Worm (Caenorhabditis elegans) whole organism, L2 larva: ENCODE results near the gene unc-32.
A peak's percentile ranks its signal among the peaks of the same experiment; 100 is the strongest.

Source experiments
- C34F6.9 ChIP-seq: fragments of 150-350 bp; optimal IDR thresholded peaks from 2 replicates; lab custom pipeline; 2014; ENCODE audit warnings: missing biosample characterization, missing genetic modification characterization
- R02D3.7 ChIP-seq: fragments of 150-350 bp; optimal IDR thresholded peaks from 2 replicates; lab custom pipeline; 2014; ENCODE audit warnings: missing biosample characterization, missing genetic modification characterization
- ZK546.5 ChIP-seq: sonication (generic microtip); optimal IDR thresholded peaks from 2 replicates; lab custom pipeline; 2017; ENCODE audit warnings: missing biosample characterization, missing genetic modification characterization
- alr-1 ChIP-seq: fragments of 150-350 bp; optimal IDR thresholded peaks from 2 replicates; lab custom pipeline; 2014; ENCODE audit warnings: missing biosample characterization, missing genetic modification characterization
- aly-2 ChIP-seq: fragments of 150-350 bp; optimal IDR thresholded peaks from 2 replicates; lab custom pipeline; 2014; ENCODE audit warnings: missing biosample characterization, missing genetic modification characterization
- ama-1 ChIP-seq: fragments of 150-350 bp; optimal IDR thresholded peaks from 2 replicates; lab custom pipeline; 2018; ENCODE audit warnings: inconsistent platforms
- blmp-1 ChIP-seq: sonication (generic microtip); optimal IDR thresholded peaks from 2 replicates; lab custom pipeline; 2017; ENCODE audit warnings: missing genetic modification characterization, mild to moderate bottlenecking, missing compliant biosample characterization, antibody characterized with exemption, moderate library complexity; ENCODE audit not compliant: insufficient read depth
- ceh-16 ChIP-seq: fragments of 150-350 bp; optimal IDR thresholded peaks from 2 replicates; lab custom pipeline; 2014; ENCODE audit warnings: missing biosample characterization, missing genetic modification characterization
- ceh-82 ChIP-seq: fragments of 150-350 bp; optimal IDR thresholded peaks from 2 replicates; lab custom pipeline; 2014; ENCODE audit warnings: missing biosample characterization, missing genetic modification characterization
- crh-2 ChIP-seq: sonication (generic microtip); optimal IDR thresholded peaks from 2 replicates; lab custom pipeline; 2017; ENCODE audit warnings: missing biosample characterization, missing genetic modification characterization
- dmd-4 ChIP-seq: sonication (generic microtip); optimal IDR thresholded peaks from 2 replicates; lab custom pipeline; 2017; ENCODE audit warnings: missing biosample characterization, missing genetic modification characterization
- egl-27 ChIP-seq: sonication (generic microtip); optimal IDR thresholded peaks from 3 replicates; lab custom pipeline; 2017; ENCODE audit warnings: missing biosample characterization, missing genetic modification reagents, missing genetic modification characterization
- elt-1 ChIP-seq: fragments of 150-350 bp; optimal IDR thresholded peaks from 2 replicates; lab custom pipeline; 2014; ENCODE audit warnings: missing biosample characterization, missing genetic modification characterization
- elt-3 ChIP-seq: sonication (generic microtip); optimal IDR thresholded peaks from 2 replicates; lab custom pipeline; 2017; ENCODE audit warnings: missing biosample characterization, missing genetic modification characterization
- fos-1 ChIP-seq: fragments of 150-350 bp; optimal IDR thresholded peaks from 2 replicates; lab custom pipeline; 2014; ENCODE audit warnings: missing biosample characterization, missing genetic modification characterization
- gmeb-1 ChIP-seq: fragments of 150-350 bp; optimal IDR thresholded peaks from 2 replicates; lab custom pipeline; 2014; ENCODE audit warnings: missing biosample characterization, missing genetic modification characterization
- lin-11 ChIP-seq: fragments of 150-350 bp; sonication (generic microtip); optimal IDR thresholded peaks from 2 replicates; lab custom pipeline; 2014; ENCODE audit warnings: missing biosample characterization, missing genetic modification characterization, inconsistent platforms, mixed read lengths
- lin-13 ChIP-seq: fragments of 150-350 bp; optimal IDR thresholded peaks from 2 replicates; lab custom pipeline; 2014; ENCODE audit warnings: missing biosample characterization, missing genetic modification reagents, missing genetic modification characterization
- lin-39 ChIP-seq: fragments of 150-350 bp; optimal IDR thresholded peaks from 2 replicates; lab custom pipeline; 2014; ENCODE audit warnings: missing biosample characterization, missing genetic modification reagents, missing genetic modification characterization
- lsy-2 ChIP-seq, 2 experiments: fragments of 150-350 bp in 1 of 2; sonication (generic microtip) in 1 of 2; optimal IDR thresholded peaks; 2 replicates each; lab custom pipeline; 2014 to 2017; ENCODE audit warnings: missing biosample characterization in 2 of 2, missing genetic modification characterization in 2 of 2
- mab-5 ChIP-seq: fragments of 150-350 bp; optimal IDR thresholded peaks from 2 replicates; lab custom pipeline; 2014; ENCODE audit warnings: missing biosample characterization, missing genetic modification characterization
- mbf-1 ChIP-seq: sonication (generic microtip); optimal IDR thresholded peaks from 2 replicates; lab custom pipeline; 2017; ENCODE audit warnings: missing biosample characterization, missing genetic modification characterization
- mdl-1 ChIP-seq, 2 experiments: fragments of 150-350 bp in 1 of 2; sonication (generic microtip) in 1 of 2; optimal IDR thresholded peaks; 2 replicates each; lab custom pipeline; 2017; ENCODE audit warnings: missing biosample characterization in 2 of 2, missing genetic modification characterization in 2 of 2
- nhr-10 ChIP-seq: sonication (generic microtip); optimal IDR thresholded peaks from 2 replicates; lab custom pipeline; 2017; ENCODE audit warnings: missing biosample characterization, missing genetic modification characterization
- nhr-11 ChIP-seq: fragments of 150-350 bp; optimal IDR thresholded peaks from 2 replicates; lab custom pipeline; 2014; ENCODE audit warnings: missing biosample characterization, missing genetic modification characterization
- nhr-12 ChIP-seq: fragments of 150-350 bp; optimal IDR thresholded peaks from 2 replicates; lab custom pipeline; 2014; ENCODE audit warnings: missing biosample characterization, missing genetic modification characterization
- nhr-129 ChIP-seq: fragments of 150-350 bp; optimal IDR thresholded peaks from 2 replicates; lab custom pipeline; 2014; ENCODE audit warnings: missing biosample characterization, missing genetic modification characterization
- nhr-21 ChIP-seq: fragments of 150-350 bp; optimal IDR thresholded peaks from 2 replicates; lab custom pipeline; 2014; ENCODE audit warnings: missing biosample characterization, missing genetic modification characterization
- nhr-23 ChIP-seq: fragments of 150-350 bp; optimal IDR thresholded peaks from 2 replicates; lab custom pipeline; 2014; ENCODE audit warnings: missing biosample characterization, missing genetic modification reagents, missing genetic modification characterization
- nhr-237 ChIP-seq: fragments of 150-350 bp; optimal IDR thresholded peaks from 2 replicates; lab custom pipeline; 2014; ENCODE audit warnings: missing biosample characterization, missing genetic modification characterization
- nhr-25 ChIP-seq: fragments of 150-350 bp; sonication (generic microtip); optimal IDR thresholded peaks from 3 replicates; lab custom pipeline; 2014; ENCODE audit warnings: missing biosample characterization, missing genetic modification characterization
- nhr-6 ChIP-seq: fragments of 150-350 bp; optimal IDR thresholded peaks from 2 replicates; lab custom pipeline; 2014; ENCODE audit warnings: missing biosample characterization, missing genetic modification characterization
- nhr-77 ChIP-seq: fragments of 150-350 bp; optimal IDR thresholded peaks from 2 replicates; lab custom pipeline; 2014; ENCODE audit warnings: missing biosample characterization, missing genetic modification characterization
- peb-1 ChIP-seq: fragments of 150-350 bp; optimal IDR thresholded peaks from 2 replicates; lab custom pipeline; 2014; ENCODE audit warnings: missing biosample characterization, missing genetic modification characterization
- sem-4 ChIP-seq: fragments of 150-350 bp; optimal IDR thresholded peaks from 2 replicates; lab custom pipeline; 2014; ENCODE audit warnings: missing biosample characterization, missing genetic modification reagents, missing genetic modification characterization
- skn-1 ChIP-seq: sonication (generic microtip); optimal IDR thresholded peaks from 2 replicates; lab custom pipeline; 2017; ENCODE audit warnings: missing biosample characterization, missing genetic modification characterization
- sma-3 ChIP-seq: sonication (generic microtip); optimal IDR thresholded peaks from 2 replicates; lab custom pipeline; 2016; ENCODE audit warnings: missing genetic modification reagents, missing genetic modification characterization, missing compliant biosample characterization
- sma-9 ChIP-seq, 2 experiments: fragments of 150-350 bp in 1 of 2; sonication (generic microtip) in 1 of 2; optimal IDR thresholded peaks; 2 replicates each; lab custom pipeline; 2014 to 2016; ENCODE audit warnings: missing genetic modification characterization in 2 of 2, mild to moderate bottlenecking in 1 of 2, missing biosample characterization in 1 of 2, missing compliant biosample characterization in 1 of 2, missing genetic modification reagents in 1 of 2, moderate library complexity in 1 of 2
- snpc-4 ChIP-seq: fragments of 150-350 bp; optimal IDR thresholded peaks from 2 replicates; lab custom pipeline; 2014; ENCODE audit warnings: missing biosample characterization, missing genetic modification characterization
- unc-39 ChIP-seq: fragments of 150-350 bp; optimal IDR thresholded peaks from 2 replicates; lab custom pipeline; 2014; ENCODE audit warnings: missing biosample characterization, missing genetic modification characterization
- unc-55 ChIP-seq: fragments of 150-350 bp; sonication (generic microtip); optimal IDR thresholded peaks from 3 replicates; lab custom pipeline; 2014; ENCODE audit warnings: missing biosample characterization, missing genetic modification reagents, missing genetic modification characterization
- unc-62 ChIP-seq: fragments of 150-350 bp; optimal IDR thresholded peaks from 2 replicates; lab custom pipeline; 2014; ENCODE audit warnings: missing biosample characterization, missing genetic modification reagents, missing genetic modification characterization
- zag-1 ChIP-seq: fragments of 150-350 bp; optimal IDR thresholded peaks from 2 replicates; lab custom pipeline; 2014; ENCODE audit warnings: missing biosample characterization, missing genetic modification characterization
- ztf-1 ChIP-seq: fragments of 200-800 bp; sonication (Bioruptor generic); conservative IDR thresholded peaks from 2 replicates; pipeline ENCODE4 v1.3.6; 2022; ENCODE audit warnings: missing genetic modification characterization, missing compliant biosample characterization
- ztf-11 ChIP-seq: sonication (generic microtip); optimal IDR thresholded peaks from 2 replicates; lab custom pipeline; 2017; ENCODE audit warnings: missing biosample characterization, missing genetic modification characterization
- ztf-4 ChIP-seq: fragments of 150-350 bp; optimal IDR thresholded peaks from 2 replicates; lab custom pipeline; 2014; ENCODE audit warnings: missing biosample characterization, missing genetic modification characterization

Gene unc-32

ce11 chrIII:8923240-8923734 is 17.9 kb downstream of the unc-32 start, which contains the start of gene glb-1:
glb-1 (minus strand) TSS chrIII:8923290.
- no peak for TF ChIP-seq R02D3.7 (tag; lab: Kevin White, UChicago)
- TF ChIP-seq nhr-129 (tag; lab: Kevin White, UChicago): peak; percentile 4
- peak; percentile 65 for TF ChIP-seq nhr-25

DNA sequence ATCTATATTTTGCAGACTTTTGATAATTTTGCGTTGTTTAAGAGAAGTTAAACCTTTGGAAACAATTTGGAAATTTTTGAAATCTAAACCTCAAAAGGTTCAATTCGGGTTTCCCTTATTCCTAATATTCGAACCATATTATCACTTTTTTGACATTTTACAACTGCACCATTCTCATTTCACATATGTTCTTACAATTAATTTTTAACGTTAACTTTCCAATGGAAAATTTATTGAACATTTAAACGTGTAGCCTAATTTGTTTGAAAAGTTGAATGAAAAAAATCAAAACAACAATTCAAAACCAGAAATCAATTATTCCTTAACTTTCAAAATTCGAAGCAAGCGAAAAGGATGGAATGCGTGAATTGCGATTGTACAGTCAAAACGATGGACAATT is 18.5 kb downstream of the unc-32 start, which contains the start of gene ZK637.12:
ZK637.12 (plus strand) TSS at position 301 of the 400 bp plus-strand sequence.
- TF ChIP-seq egl-27 (tag; lab: Kevin White, UChicago) (no peak), lin-11 (tag; lab: Kevin White, UChicago) (no peak), crh-2 (tag; lab: Kevin White, UChicago) (no peak), unc-62 (no peak), elt-3 (tag; lab: Kevin White, UChicago) (no peak), mab-5 (no peak), ztf-1 (GFP tag; lab: Robert Waterston, UW) (no peak)

- no peak for TF ChIP-seq ztf-11 (tag; lab: Kevin White, UChicago)
- TF ChIP-seq fos-1 (tag; lab: Kevin White, UChicago): peak; percentile 16
- peak; percentile 58 for TF ChIP-seq sma-9 (GFP tag; optimal IDR thresholded peaks at IDR 0.05; lab: Kevin White, UChicago)
- no peak for TF ChIP-seq sma-9 (tag; optimal IDR thresholded peaks at IDR 0.05; lab: Kevin White, UChicago)
Measured at ce11 chrIII:8925539-8925938, 20.1 kb downstream of the unc-32 start.

ce11 chrIII:8926512-8926911 is 21.1 kb downstream of the unc-32 start:
- TF ChIP-seq unc-55 (no peak), aly-2 (no peak), mdl-1 (tag; optimal IDR thresholded peaks at IDR 0.05; lab: Kevin White, UChicago) (no peak), ceh-82 (tag; lab: Kevin White, UChicago) (no peak), lsy-2 (tag; optimal IDR thresholded peaks at IDR 0.05; lab: Kevin White, UChicago) (no peak), gmeb-1 (tag; lab: Kevin White, UChicago) (peak; percentile 1), nhr-237 (tag; lab: Kevin White, UChicago) (no peak), ceh-16 (tag; lab: Kevin White, UChicago) (no peak), dmd-4 (no peak), sma-3 (GFP tag; lab: Kevin White, UChicago) (peak; percentile 28), peb-1 (tag; lab: Kevin White, UChicago) (no peak), nhr-77 (tag; lab: Kevin White, UChicago) (no peak), elt-1 (no peak), skn-1 (no peak), blmp-1 (peak; percentile 88), ZK546.5 (tag; lab: Kevin White, UChicago) (no peak), ztf-4 (tag; lab: Kevin White, UChicago) (no peak), C34F6.9 (tag; lab: Kevin White, UChicago) (peak; percentile 6), nhr-6 (no peak), R02D3.7 (tag; lab: Kevin White, UChicago) (no peak), zag-1 (tag; lab: Kevin White, UChicago) (no peak), crh-2 (tag; lab: Kevin White, UChicago) (peak; percentile 31), unc-62 (no peak), unc-39 (tag; lab: Kevin White, UChicago) (no peak), mbf-1 (tag; lab: Kevin White, UChicago) (no peak), nhr-12 (no peak), elt-3 (tag; lab: Kevin White, UChicago) (no peak), ztf-11 (tag; lab: Kevin White, UChicago) (no peak), fos-1 (tag; lab: Kevin White, UChicago) (peak; percentile 19), nhr-10 (no peak), mab-5 (no peak), nhr-23 (no peak), nhr-25 (no peak), lin-13 (GFP tag; lab: Kevin White, UChicago) (no peak), sem-4 (peak; percentile 12), nhr-129 (tag; lab: Kevin White, UChicago) (no peak), nhr-11 (no peak), ztf-1 (GFP tag; lab: Robert Waterston, UW) (no peak), alr-1 (no peak), snpc-4 (no peak), lin-39 (tag; lab: Kevin White, UChicago) (no peak), egl-27 (tag; lab: Kevin White, UChicago) (no peak), sma-9 (GFP tag; optimal IDR thresholded peaks at IDR 0.05; lab: Kevin White, UChicago) (no peak), sma-9 (tag; optimal IDR thresholded peaks at IDR 0.05; lab: Kevin White, UChicago) (no peak), ama-1 (lab: Kevin White, UChicago) (no peak), nhr-21 (no peak)
